Worm (Caenorhabditis elegans): ENCODE measurements around the gene M28.10.

ce11 chrII:10693655-10694054 is 46.3 kb downstream of the M28.10 start, which contains the start of gene gbh-1:
- TF ChIP-seq nfya-1 (tag; optimal IDR thresholded peaks at IDR 0.05; ENCODE audit: borderline replicate concordance, insufficient read depth) (no peak), snpc-4 (GFP tag; optimal IDR thresholded peaks at IDR 0.05) (no peak), snpc-4 (tag; optimal IDR thresholded peaks at IDR 0.05) (no peak), let-526 (GFP tag; IDR thresholded peaks at IDR 0.05) (no peak), nfyb-1 (GFP tag; IDR thresholded peaks at IDR 0.05) (no peak), unc-62 (GFP tag; optimal IDR thresholded peaks at IDR 0.05) (no peak), lsl-1 (GFP tag; optimal IDR thresholded peaks at IDR 0.05) (no peak), attf-6 (GFP tag; IDR thresholded peaks at IDR 0.05) (no peak), ama-1 (optimal IDR thresholded peaks at IDR 0.05) (no peak), ama-1 (GFP tag; optimal IDR thresholded peaks at IDR 0.05) (no peak), F33H1.4 (GFP tag; IDR thresholded peaks at IDR 0.05) (no peak), hlh-26 (GFP tag; conservative IDR thresholded peaks at IDR 0.05) (no peak), ZK185.1 (tag; optimal IDR thresholded peaks at IDR 0.05; ENCODE audit: poor library complexity, severe bottlenecking) (no peak), dox-1 (GFP tag; IDR thresholded peaks at IDR 0.05) (no peak), T07F8.4 (tag; optimal IDR thresholded peaks at IDR 0.05) (no peak), ceh-100 (GFP tag; IDR thresholded peaks at IDR 0.05) (no peak)
